Worm (Caenorhabditis elegans): ENCODE results near the gene pqn-57.
A peak's percentile ranks its signal among the peaks of the same experiment; 100 is the strongest.

Gene pqn-57

ce11 chrX:8302299-8302698 lies 18.5 kb downstream of the pqn-57 start, which contains the start of gene inx-5:
Gene inx-5, minus strand, starts transcription at chrX:8302399.
- TF ChIP-seq ref-1 (GFP tag; conservative IDR thresholded peaks at IDR 0.05) (no peak), flt-1 (GFP tag; IDR thresholded peaks at IDR 0.05) (no peak), T22C8.4 (GFP tag; IDR thresholded peaks at IDR 0.05) (no peak), med-1 (GFP tag; optimal IDR thresholded peaks at IDR 0.05; ENCODE audit: insufficient read depth) (no peak), klf-2 (GFP tag; conservative IDR thresholded peaks at IDR 0.05) (no peak), cog-1 (tag; optimal IDR thresholded peaks at IDR 0.05) (no peak), ztf-23 (GFP tag; IDR thresholded peaks at IDR 0.05) (no peak), tab-1 (GFP tag; IDR thresholded peaks at IDR 0.05) (no peak), ztf-29 (GFP tag; IDR thresholded peaks at IDR 0.05) (no peak)

- TF ChIP-seq T22C8.4 (GFP tag; IDR thresholded peaks at IDR 0.05): no peak
- TF ChIP-seq ztf-23 (GFP tag; IDR thresholded peaks at IDR 0.05): no peak
- TF ChIP-seq tab-1 (GFP tag; IDR thresholded peaks at IDR 0.05): no peak
- TF ChIP-seq cog-1 (tag; optimal IDR thresholded peaks at IDR 0.05): no peak
- no peak for TF ChIP-seq med-1 (GFP tag; optimal IDR thresholded peaks at IDR 0.05; ENCODE audit: insufficient read depth)
- TF ChIP-seq ztf-29 (GFP tag; IDR thresholded peaks at IDR 0.05): no peak
- no peak for TF ChIP-seq klf-2 (GFP tag; conservative IDR thresholded peaks at IDR 0.05)
- TF ChIP-seq ref-1 (GFP tag; conservative IDR thresholded peaks at IDR 0.05): no peak
- no peak for TF ChIP-seq flt-1 (GFP tag; IDR thresholded peaks at IDR 0.05)
Observed at ce11 chrX:8299554-8299953, 21.2 kb downstream of the pqn-57 start, which contains the start of gene ced-13. Gene ced-13, minus strand, starts transcription at chrX:8299654.

- no peak for TF ChIP-seq T22C8.4 (GFP tag; IDR thresholded peaks at IDR 0.05)
- no peak for TF ChIP-seq ztf-29 (GFP tag; IDR thresholded peaks at IDR 0.05)
- TF ChIP-seq ztf-23 (GFP tag; IDR thresholded peaks at IDR 0.05): no peak
- TF ChIP-seq med-1 (GFP tag; optimal IDR thresholded peaks at IDR 0.05; ENCODE audit: insufficient read depth): no peak
- TF ChIP-seq klf-2 (GFP tag; conservative IDR thresholded peaks at IDR 0.05): no peak
- no peak for TF ChIP-seq flt-1 (GFP tag; IDR thresholded peaks at IDR 0.05)
- no peak for TF ChIP-seq tab-1 (GFP tag; IDR thresholded peaks at IDR 0.05)
- TF ChIP-seq cog-1 (tag; optimal IDR thresholded peaks at IDR 0.05): no peak
- no peak for TF ChIP-seq ref-1 (GFP tag; conservative IDR thresholded peaks at IDR 0.05)
Observed at ce11 chrX:8297333-8297732, 23.5 kb downstream of the pqn-57 start.

ce11 chrX:8294586-8294985 lies 26.2 kb downstream of the pqn-57 start, which contains the start of gene R09F10.3:
Gene R09F10.3, plus strand, starts transcription at chrX:8294625.
- TF ChIP-seq T22C8.4 (GFP tag; IDR thresholded peaks at IDR 0.05) (no peak), med-1 (GFP tag; optimal IDR thresholded peaks at IDR 0.05; ENCODE audit: insufficient read depth) (no peak), ztf-23 (GFP tag; IDR thresholded peaks at IDR 0.05) (no peak), tab-1 (GFP tag; IDR thresholded peaks at IDR 0.05) (no peak)

ce11 chrX:8286740-8287299 lies 34.0 kb downstream of the pqn-57 start, which contains the start of gene sec-16A.2:
Gene sec-16A.2, plus strand, starts transcription at chrX:8287249.
- TF ChIP-seq med-1 (GFP tag; optimal IDR thresholded peaks at IDR 0.05; ENCODE audit: insufficient read depth): no peak
- no peak for TF ChIP-seq tab-1 (GFP tag; IDR thresholded peaks at IDR 0.05)
- no peak for TF ChIP-seq ztf-29 (GFP tag; IDR thresholded peaks at IDR 0.05)
- TF ChIP-seq flt-1 (GFP tag; IDR thresholded peaks at IDR 0.05): peak; percentile 74; the same call in 1 of the 2 replicates
- TF ChIP-seq T22C8.4 (GFP tag; IDR thresholded peaks at IDR 0.05): no peak
- peak; percentile 84 for TF ChIP-seq cog-1 (tag; optimal IDR thresholded peaks at IDR 0.05)
- TF ChIP-seq ref-1 (GFP tag; conservative IDR thresholded peaks at IDR 0.05): no peak
- TF ChIP-seq ztf-23 (GFP tag; IDR thresholded peaks at IDR 0.05): no peak
- TF ChIP-seq klf-2 (GFP tag; conservative IDR thresholded peaks at IDR 0.05): no peak; the same call in 1 of the 2 replicates

ce11 chrX:8286164-8286563 lies 34.6 kb downstream of the pqn-57 start:
- TF ChIP-seq med-1 (GFP tag; optimal IDR thresholded peaks at IDR 0.05; ENCODE audit: insufficient read depth) (no peak), tab-1 (GFP tag; IDR thresholded peaks at IDR 0.05) (no peak), ztf-23 (GFP tag; IDR thresholded peaks at IDR 0.05) (no peak), cog-1 (tag; optimal IDR thresholded peaks at IDR 0.05) (no peak), T22C8.4 (GFP tag; IDR thresholded peaks at IDR 0.05) (no peak), ztf-29 (GFP tag; IDR thresholded peaks at IDR 0.05) (no peak), ref-1 (GFP tag; conservative IDR thresholded peaks at IDR 0.05) (no peak), klf-2 (GFP tag; conservative IDR thresholded peaks at IDR 0.05) (no peak), flt-1 (GFP tag; IDR thresholded peaks at IDR 0.05) (no peak)

ce11 chrX:8285169-8285796 lies 35.5 kb downstream of the pqn-57 start, which contains the start of the genes fis-2 and F13B9.2:
Gene fis-2, minus strand, starts transcription at chrX:8285219.
Gene F13B9.2, plus strand, starts transcription at chrX:8285683.
- TF ChIP-seq flt-1 (GFP tag; IDR thresholded peaks at IDR 0.05) (no peak), tab-1 (GFP tag; IDR thresholded peaks at IDR 0.05) (no peak)

ce11 chrX:8284003-8284402 lies 36.8 kb downstream of the pqn-57 start:
- TF ChIP-seq tab-1 (GFP tag; IDR thresholded peaks at IDR 0.05) (no peak), klf-2 (GFP tag; conservative IDR thresholded peaks at IDR 0.05) (no peak), flt-1 (GFP tag; IDR thresholded peaks at IDR 0.05) (no peak), cog-1 (tag; optimal IDR thresholded peaks at IDR 0.05) (no peak), ztf-29 (GFP tag; IDR thresholded peaks at IDR 0.05) (no peak), med-1 (GFP tag; optimal IDR thresholded peaks at IDR 0.05; ENCODE audit: insufficient read depth) (no peak), ztf-23 (GFP tag; IDR thresholded peaks at IDR 0.05) (no peak), T22C8.4 (GFP tag; IDR thresholded peaks at IDR 0.05) (no peak), ref-1 (GFP tag; conservative IDR thresholded peaks at IDR 0.05) (no peak)

ce11 chrX:8276984-8277383 lies 43.8 kb downstream of the pqn-57 start:
- no peak for TF ChIP-seq ztf-29 (GFP tag; IDR thresholded peaks at IDR 0.05)
- no peak for TF ChIP-seq cog-1 (tag; optimal IDR thresholded peaks at IDR 0.05)
- no peak for TF ChIP-seq tab-1 (GFP tag; IDR thresholded peaks at IDR 0.05)
- TF ChIP-seq med-1 (GFP tag; optimal IDR thresholded peaks at IDR 0.05; ENCODE audit: insufficient read depth): no peak
- TF ChIP-seq T22C8.4 (GFP tag; IDR thresholded peaks at IDR 0.05): no peak
- no peak for TF ChIP-seq flt-1 (GFP tag; IDR thresholded peaks at IDR 0.05)
- no peak for TF ChIP-seq klf-2 (GFP tag; conservative IDR thresholded peaks at IDR 0.05)
- no peak for TF ChIP-seq ztf-23 (GFP tag; IDR thresholded peaks at IDR 0.05)

All from whole organism, midembryonic.